Worm (Caenorhabditis elegans) whole organism, L4/young adult: Measurements from ENCODE around the gene Y68A4A.10.

ENCODE experiments used
- W03F9.2 ChIP-seq: fragments of 150-350 bp; optimal IDR thresholded peaks from 2 replicates; lab custom pipeline; 2014; ENCODE audit warnings: missing biosample characterization, missing genetic modification characterization
- dao-5 ChIP-seq: sonication (generic microtip); optimal IDR thresholded peaks from 2 replicates; lab custom pipeline; 2016; ENCODE audit warnings: missing genotype, missing genetic modification characterization, moderate library complexity, missing compliant biosample characterization
- him-1 ChIP-seq: sonication (generic microtip); optimal IDR thresholded peaks from 2 replicates; lab custom pipeline; 2016; ENCODE audit warnings: missing genotype, missing genetic modification reagents, missing genetic modification characterization, missing compliant biosample characterization

DNA sequence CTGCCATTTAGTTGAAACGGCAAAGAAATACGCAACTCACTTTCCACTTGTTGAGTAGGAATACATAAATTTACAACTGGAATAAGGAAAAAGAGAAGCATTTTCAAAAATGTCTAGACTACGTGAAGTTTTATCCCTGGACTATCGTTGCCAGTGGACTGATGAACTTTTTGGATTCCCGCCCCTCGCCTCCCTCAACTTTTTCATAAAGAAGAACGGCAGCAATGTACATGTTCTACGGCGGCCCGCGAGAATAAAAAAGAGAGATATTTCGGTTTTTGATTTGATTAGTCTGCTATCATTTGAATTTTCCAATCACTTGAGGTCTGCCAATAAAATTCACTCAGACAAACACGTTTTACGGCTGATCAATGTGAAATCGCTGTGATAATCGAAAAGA lies 47.0 kb downstream of the Y68A4A.10 start, which contains the start of gene clec-243:
- TF ChIP-seq W03F9.2 (no peak), him-1 (no peak), dao-5 (tag; lab: Kevin White, UChicago) (no peak)
